Fruit fly (Drosophila melanogaster): ENCODE results near the gene Hsc70-3.

Hsc70-3 gene

DNA sequence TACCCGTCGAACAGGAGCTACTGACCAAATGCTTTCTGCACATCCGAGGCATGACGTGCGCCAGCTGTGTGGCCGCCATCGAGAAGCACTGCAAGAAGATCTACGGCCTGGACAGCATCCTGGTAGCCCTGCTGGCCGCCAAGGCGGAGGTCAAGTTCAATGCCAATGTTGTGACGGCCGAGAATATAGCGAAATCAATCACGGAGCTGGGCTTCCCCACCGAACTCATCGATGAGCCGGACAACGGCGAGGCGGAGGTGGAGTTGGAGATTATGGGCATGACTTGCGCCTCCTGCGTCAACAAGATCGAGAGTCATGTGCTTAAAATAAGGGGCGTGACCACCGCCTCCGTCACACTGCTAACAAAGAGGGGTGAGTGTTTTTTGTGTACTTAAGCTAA, 49.0 kb upstream of the Hsc70-3 start:
- TF ChIP-seq ATbp (GFP tag; optimal IDR thresholded peaks at IDR 0.05) (no peak), sens (GFP tag) (peak; percentile 20)

DNA sequence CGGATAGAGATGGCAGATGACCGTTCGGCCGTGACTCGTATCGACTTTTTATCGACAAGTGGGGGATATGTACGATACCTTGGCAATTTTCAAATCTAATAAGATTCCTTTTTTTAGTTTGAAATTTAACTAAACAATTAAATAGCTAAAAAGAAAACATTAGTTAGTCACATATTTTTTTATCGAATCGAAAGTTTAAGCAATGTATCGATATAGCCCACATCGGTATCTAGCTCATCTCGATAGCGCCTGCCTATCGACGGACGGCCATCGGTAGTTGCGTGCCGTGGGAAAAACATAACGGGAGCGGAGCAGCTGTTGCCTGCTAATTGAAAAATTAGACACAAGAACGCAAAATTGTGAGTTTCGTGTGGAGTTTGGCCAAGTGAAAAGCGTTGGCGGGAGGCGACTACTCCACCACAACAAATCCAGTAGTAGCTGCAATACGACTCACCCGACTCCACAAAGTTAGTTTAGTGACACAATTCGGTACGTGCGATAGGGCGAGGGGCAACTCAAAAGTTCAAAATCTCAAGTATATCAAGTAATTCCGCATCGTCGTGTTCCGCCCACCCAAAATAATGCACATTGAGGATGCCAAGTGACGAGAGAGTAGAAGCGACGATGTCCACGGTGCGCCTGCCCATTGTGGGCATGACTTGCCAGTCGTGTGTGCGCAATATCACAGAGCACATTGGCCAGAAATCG, 48.0 kb upstream of the Hsc70-3 start, which contains the start of the genes CG10347 and ATP7:
Gene CG10347 (minus strand): TSS at position 174 of the 708 bp plus-strand sequence.
Gene ATP7 (plus strand): TSS at position 265 of the 708 bp plus-strand sequence.
- TF ChIP-seq gfzf (GFP tag; optimal IDR thresholded peaks at IDR 0.05) (peak; percentile 5), Oaz (GFP tag; IDR thresholded peaks at IDR 0.05) (no peak), tx (GFP tag; optimal IDR thresholded peaks at IDR 0.05) (peak; percentile 13), D19B (GFP tag; optimal IDR thresholded peaks at IDR 0.05) (no peak), CG15011 (GFP tag; optimal IDR thresholded peaks at IDR 0.05) (no peak), chn (GFP tag; optimal IDR thresholded peaks at IDR 0.05) (peak; percentile 12), yki (optimal IDR thresholded peaks at IDR 0.05) (no peak), sim (GFP tag; IDR thresholded peaks at IDR 0.05) (no peak), Adf1 (GFP tag; IDR thresholded peaks at IDR 0.05) (no peak), CG11456 (GFP tag; IDR thresholded peaks at IDR 0.05) (no peak), Scr (GFP tag; IDR thresholded peaks at IDR 0.05; ENCODE audit: partially characterized antibody) (peak; percentile 94), danr (GFP tag; IDR thresholded peaks at IDR 0.05) (no peak), Ets65A (GFP tag) (peak; percentile 80), CG14441 (GFP tag; IDR thresholded peaks at IDR 0.05) (no peak), CG15269 (tag; optimal IDR thresholded peaks at IDR 0.05) (peak; percentile 22), zfh2 (GFP tag; optimal IDR thresholded peaks at IDR 0.05) (peak; percentile 20), pzg (GFP tag; optimal IDR thresholded peaks at IDR 0.05) (peak; percentile 72), tup (GFP tag; optimal IDR thresholded peaks at IDR 0.05) (no peak), CG7839 (tag; optimal IDR thresholded peaks at IDR 0.05) (peak; percentile 26), GATAe (GFP tag; conservative IDR thresholded peaks at IDR 0.05) (no peak), CTCF (GFP tag; optimal IDR thresholded peaks at IDR 0.05) (no peak), CG9876 (GFP tag; optimal IDR thresholded peaks at IDR 0.05) (no peak), Antp (GFP tag; optimal IDR thresholded peaks at IDR 0.05) (no peak), CG8944 (GFP tag; optimal IDR thresholded peaks at IDR 0.05) (peak; percentile 26), CG10565 (GFP tag; optimal IDR thresholded peaks at IDR 0.05) (no peak), so (GFP tag; IDR thresholded peaks at IDR 0.05) (no peak), Lhr (GFP tag; optimal IDR thresholded peaks at IDR 0.05) (no peak), CG31224 (GFP tag; IDR thresholded peaks at IDR 0.05) (no peak), CG6813 (GFP tag; optimal IDR thresholded peaks at IDR 0.05) (no peak), CG4730 (GFP tag; IDR thresholded peaks at IDR 0.05) (no peak), CG30403 (GFP tag; optimal IDR thresholded peaks at IDR 0.05) (peak; percentile 62), B-H2 (GFP tag; optimal IDR thresholded peaks at IDR 0.05) (peak; percentile 38), B-H1 (GFP tag; IDR thresholded peaks at IDR 0.05) (no peak), dm (GFP tag; optimal IDR thresholded peaks at IDR 0.05) (no peak), unpg (GFP tag; optimal IDR thresholded peaks at IDR 0.05) (no peak), NC2α (GFP tag; optimal IDR thresholded peaks at IDR 0.05) (no peak), CG9932 (GFP tag; IDR thresholded peaks at IDR 0.05) (peak; percentile 45), CG2129 (GFP tag; IDR thresholded peaks at IDR 0.05; ENCODE audit: partially characterized antibody) (peak; percentile 87), CG4617 (GFP tag; optimal IDR thresholded peaks at IDR 0.05; ENCODE audit: borderline replicate concordance) (peak; percentile 23), HLH4C (GFP tag; IDR thresholded peaks at IDR 0.05; ENCODE audit: partially characterized antibody) (peak; percentile 93), CG11723 (GFP tag; optimal IDR thresholded peaks at IDR 0.05) (no peak), CG6689 (GFP tag; IDR thresholded peaks at IDR 0.05) (no peak), Max (GFP tag; optimal IDR thresholded peaks at IDR 0.05) (peak; percentile 26), zen (tag; optimal IDR thresholded peaks at IDR 0.05) (no peak), CG18764 (GFP tag; optimal IDR thresholded peaks at IDR 0.05) (no peak), ara (GFP tag; IDR thresholded peaks at IDR 0.05) (no peak), CG2712 (tag; optimal IDR thresholded peaks at IDR 0.05) (peak; percentile 44), Asciz (GFP tag; optimal IDR thresholded peaks at IDR 0.05) (no peak)
